Worm (Caenorhabditis elegans): ENCODE results near the gene C04E6.7.
A peak's percentile ranks its signal among the peaks of the same experiment; 100 is the strongest.

The C04E6.7 gene

ce11 chrV:5844349-5844760, 48.8 kb upstream of the C04E6.7 start (continued):
- TF ChIP-seq tag-97 (GFP tag; IDR thresholded peaks at IDR 0.05) (no peak), dmd-8 (GFP tag; IDR thresholded peaks at IDR 0.05) (no peak), T26A8.4 (GFP tag; IDR thresholded peaks at IDR 0.05) (peak; percentile 33; the same call in 1 of the 2 replicates), jun-1 (tag; optimal IDR thresholded peaks at IDR 0.05) (peak; percentile 30), set-16 (GFP tag; IDR thresholded peaks at IDR 0.05) (no peak), unc-62 (GFP tag; optimal IDR thresholded peaks at IDR 0.05 in 1 of 2) (peak in 1 of 2 experiments; percentile 99), unc-62 (tag; optimal IDR thresholded peaks at IDR 0.05) (no peak), nhr-77 (tag; optimal IDR thresholded peaks at IDR 0.05) (peak; percentile 50), Y75B8A.6 (GFP tag; IDR thresholded peaks at IDR 0.05) (no peak), snpc-1.2 (GFP tag; IDR thresholded peaks at IDR 0.05) (no peak), hlh-11 (tag; optimal IDR thresholded peaks at IDR 0.05) (peak; percentile 94), mes-2 (tag; optimal IDR thresholded peaks at IDR 0.05; ENCODE audit: poor library complexity, severe bottlenecking) (no peak), zfp-2 (tag; optimal IDR thresholded peaks at IDR 0.05) (no peak), egl-43 (GFP tag; IDR thresholded peaks at IDR 0.05) (no peak), ceh-44 (GFP tag; IDR thresholded peaks at IDR 0.05) (no peak), daf-8 (GFP tag; IDR thresholded peaks at IDR 0.05) (no peak), zip-2 (tag; optimal IDR thresholded peaks at IDR 0.05) (peak; percentile 45), nhr-42 (GFP tag; IDR thresholded peaks at IDR 0.05) (peak; percentile 60; the same call in 1 of the 2 replicates), zip-11 (GFP tag; IDR thresholded peaks at IDR 0.05) (no peak)

ce11 chrV:5845162-5845561, 48.0 kb upstream of the C04E6.7 start:
- TF ChIP-seq aha-1 (tag) (no peak), zip-2 (tag; optimal IDR thresholded peaks at IDR 0.05) (no peak), hlh-30 (tag; optimal IDR thresholded peaks at IDR 0.05; ENCODE audit: insufficient read depth) (peak; percentile 85), mes-2 (tag; optimal IDR thresholded peaks at IDR 0.05; ENCODE audit: poor library complexity, severe bottlenecking) (no peak)

DNA sequence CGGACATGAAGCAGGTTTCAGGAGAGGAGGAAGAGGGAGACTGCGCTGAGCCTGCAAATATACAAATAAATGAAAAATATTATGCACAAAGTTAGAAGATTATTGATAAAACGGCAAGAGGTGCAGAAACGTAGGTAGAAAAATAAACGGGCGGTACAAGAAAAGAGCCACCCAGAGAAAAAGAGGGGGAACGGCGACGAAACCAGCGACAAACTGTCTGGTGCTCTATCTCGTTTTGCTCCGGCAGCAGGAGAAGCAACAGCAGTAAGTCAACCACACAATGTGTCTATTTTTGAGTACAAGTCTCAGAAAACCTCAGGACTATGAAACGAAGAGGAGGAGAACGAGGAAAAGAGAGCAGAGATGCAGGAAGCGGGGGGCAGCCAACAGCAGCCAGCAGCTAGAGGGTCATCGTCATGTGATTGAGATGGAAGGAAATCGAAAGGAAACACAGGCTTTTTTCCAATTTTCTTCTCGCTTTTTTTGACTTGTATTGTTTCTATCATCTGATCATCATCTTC, 47.4 kb upstream of the C04E6.7 start, which contains the start of gene F26F12.3:
Gene F26F12.3, minus strand, starts transcription at position 51 of the 521 bp plus-strand sequence.
- TF ChIP-seq Y48G9A.11 (GFP tag; IDR thresholded peaks at IDR 0.05) (no peak), F44E2.7 (GFP tag; IDR thresholded peaks at IDR 0.05) (no peak), sdz-12 (GFP tag; optimal IDR thresholded peaks at IDR 0.05) (no peak), nhr-25 (tag; optimal IDR thresholded peaks at IDR 0.05; ENCODE audit: borderline replicate concordance, insufficient read depth) (no peak), snpc-1.2 (GFP tag; IDR thresholded peaks at IDR 0.05) (no peak), nhr-28 (tag; optimal IDR thresholded peaks at IDR 0.05) (peak; percentile 88), zag-1 (tag; optimal IDR thresholded peaks at IDR 0.05) (no peak), Y105C5A.15 (GFP tag; IDR thresholded peaks at IDR 0.05) (no peak), F26F4.8 (GFP tag; conservative IDR thresholded peaks at IDR 0.05) (no peak), dve-1 (tag; optimal IDR thresholded peaks at IDR 0.05; ENCODE audit: insufficient read depth) (peak; percentile 67), ztf-7 (tag; optimal IDR thresholded peaks at IDR 0.05) (peak; percentile 6), ceh-28 (tag; optimal IDR thresholded peaks at IDR 0.05) (no peak), tag-97 (GFP tag; IDR thresholded peaks at IDR 0.05) (no peak), ceh-44 (GFP tag; IDR thresholded peaks at IDR 0.05) (no peak), pqm-1 (tag; optimal IDR thresholded peaks at IDR 0.05) (peak; percentile 59), daf-12 (tag; optimal IDR thresholded peaks at IDR 0.05) (no peak), rbr-2 (tag; optimal IDR thresholded peaks at IDR 0.05) (peak; percentile 16), R02D3.7 (tag; optimal IDR thresholded peaks at IDR 0.05) (no peak), snpc-4 (tag; optimal IDR thresholded peaks at IDR 0.05) (no peak), unc-62 (GFP tag; optimal IDR thresholded peaks at IDR 0.05 in 1 of 2) (no peak), unc-62 (tag; optimal IDR thresholded peaks at IDR 0.05) (no peak), zfp-3 (GFP tag; conservative IDR thresholded peaks at IDR 0.05) (0 out of 2 replicates have a peak, but pooled peaks have one; percentile 20), nhr-48 (tag; optimal IDR thresholded peaks at IDR 0.05) (peak; percentile 88), arid-1 (GFP tag; conservative IDR thresholded peaks at IDR 0.05) (no peak), mxl-2 (GFP tag; conservative IDR thresholded peaks at IDR 0.05) (no peak), nhr-42 (GFP tag; IDR thresholded peaks at IDR 0.05) (no peak), lin-38 (GFP tag; IDR thresholded peaks at IDR 0.05) (peak; percentile 45), lin-29 (GFP tag; IDR thresholded peaks at IDR 0.05) (0 out of 2 replicates have a peak, but pooled peaks have one; percentile 49), hlh-30 (tag; optimal IDR thresholded peaks at IDR 0.05; ENCODE audit: insufficient read depth) (peak; percentile 96), nhr-237 (tag; optimal IDR thresholded peaks at IDR 0.05) (no peak), nhr-111 (GFP tag; optimal IDR thresholded peaks at IDR 0.05) (no peak), zfp-2 (tag; optimal IDR thresholded peaks at IDR 0.05) (no peak), mdt-29 (GFP tag; IDR thresholded peaks at IDR 0.05) (no peak), lin-13 (GFP tag; optimal IDR thresholded peaks at IDR 0.05) (no peak)
